Fruit fly (Drosophila melanogaster): Measurements from ENCODE around the gene sloth2.

sloth2 gene

DNA sequence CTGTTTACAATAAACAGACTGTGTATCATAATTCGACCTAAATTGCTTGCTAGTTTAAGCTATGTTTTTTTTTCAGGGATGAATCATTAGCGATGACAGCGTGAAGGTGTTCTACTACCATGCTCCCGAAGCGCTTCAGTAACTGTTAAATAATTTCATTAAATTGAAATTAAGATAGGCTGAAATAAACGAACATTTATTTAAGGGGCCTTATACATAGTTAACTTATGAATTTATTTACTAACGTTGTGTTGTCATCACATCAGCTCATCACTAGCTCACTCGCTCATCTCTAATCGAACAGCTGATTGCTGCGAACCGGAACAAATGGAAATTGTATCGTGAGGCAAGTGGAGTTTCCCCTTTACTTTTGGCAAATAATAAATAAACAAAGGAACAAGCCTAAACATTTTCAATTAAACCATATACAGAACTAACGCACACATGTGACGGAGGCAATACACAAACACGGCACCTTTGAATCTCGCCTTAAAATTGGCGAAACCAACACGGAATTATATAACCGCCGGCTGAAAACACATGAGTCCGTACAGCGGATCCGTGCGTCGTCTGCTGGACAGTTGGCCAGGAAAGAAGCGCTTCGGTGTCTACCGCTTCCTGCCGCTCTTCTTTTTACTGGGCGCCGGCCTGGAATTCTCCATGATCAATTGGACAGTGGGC is at the start of gene sloth2, which contains the start of the genes cm and sloth1:
TSS of gene sloth2 (plus strand) at position 295 of the 681 bp plus-strand sequence.
TSS of gene cm (minus strand) at position 83 of the 681 bp plus-strand sequence.
TSS of gene sloth1 (plus strand) at position 295 of the 681 bp plus-strand sequence.
- TF ChIP-seq CG8478 (optimal IDR thresholded peaks at IDR 0.05) (no peak), CTCF (optimal IDR thresholded peaks at IDR 0.05) (no peak)

DNA sequence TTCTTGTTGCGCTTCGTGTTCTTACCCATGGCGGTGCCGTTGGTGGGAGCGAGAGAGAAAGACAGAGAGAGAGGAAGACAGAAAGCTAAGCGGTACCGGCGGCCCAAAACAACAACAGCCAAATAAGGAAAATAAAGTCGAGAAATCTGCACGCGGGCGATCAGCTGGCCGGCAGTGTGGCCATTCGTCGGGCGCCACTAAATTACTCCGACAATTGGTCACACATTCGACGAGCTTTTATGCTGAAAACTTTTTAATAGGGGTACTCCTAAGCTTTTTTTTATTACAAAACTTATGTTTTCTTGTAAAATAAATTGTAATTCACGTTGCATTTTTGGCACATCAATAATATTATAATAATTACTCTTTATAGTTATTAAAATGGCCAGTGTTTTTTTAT is 42.6 kb upstream of the sloth2 start, which contains the start of gene Setd3:
TSS of gene Setd3 (minus strand) at position 187 of the 400 bp plus-strand sequence.
- no peak for TF ChIP-seq CG8478 (optimal IDR thresholded peaks at IDR 0.05)
- no peak for TF ChIP-seq CTCF (optimal IDR thresholded peaks at IDR 0.05)

DNA sequence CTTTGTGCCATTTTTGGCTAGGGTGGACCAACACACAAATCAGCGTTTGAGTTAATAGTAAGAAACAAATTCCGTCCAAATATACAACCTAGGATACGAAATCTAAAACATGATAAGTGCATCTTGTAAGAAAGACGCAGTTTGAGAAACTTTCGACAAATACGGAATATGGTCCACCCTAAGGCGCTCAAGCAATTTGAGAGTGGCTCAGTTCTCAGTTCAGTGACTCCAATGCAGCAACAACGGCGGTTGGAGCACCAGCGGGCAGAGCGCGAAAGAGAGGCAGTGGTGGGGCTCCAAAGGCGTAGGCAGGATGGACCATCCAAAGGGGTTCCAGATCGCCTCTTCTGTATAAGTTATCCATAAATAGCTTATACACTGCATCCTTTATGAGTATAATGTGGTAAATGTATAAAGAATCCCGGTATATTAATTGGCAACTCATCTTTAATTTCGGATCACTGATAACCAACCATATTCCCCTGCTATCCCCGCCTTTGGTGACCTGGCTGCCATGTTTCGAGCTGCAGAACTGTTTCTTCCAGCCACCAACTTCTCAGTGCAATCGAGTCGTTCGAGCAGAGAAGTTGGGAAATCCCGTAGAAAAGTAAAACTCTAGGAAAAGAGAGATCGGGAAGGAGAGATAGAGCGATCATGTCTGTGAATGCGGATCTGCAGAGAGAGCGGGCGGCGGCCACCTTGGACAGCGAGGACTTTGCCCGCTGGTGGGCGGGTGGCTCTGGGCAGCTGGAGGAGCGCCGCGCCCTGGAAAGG is 41.6 kb upstream of the sloth2 start, which contains the start of gene CG4586:
TSS of gene CG4586 (plus strand) at position 555 of the 774 bp plus-strand sequence.
- TF ChIP-seq CTCF (optimal IDR thresholded peaks at IDR 0.05): no peak
- TF ChIP-seq CG8478 (optimal IDR thresholded peaks at IDR 0.05): no peak

DNA sequence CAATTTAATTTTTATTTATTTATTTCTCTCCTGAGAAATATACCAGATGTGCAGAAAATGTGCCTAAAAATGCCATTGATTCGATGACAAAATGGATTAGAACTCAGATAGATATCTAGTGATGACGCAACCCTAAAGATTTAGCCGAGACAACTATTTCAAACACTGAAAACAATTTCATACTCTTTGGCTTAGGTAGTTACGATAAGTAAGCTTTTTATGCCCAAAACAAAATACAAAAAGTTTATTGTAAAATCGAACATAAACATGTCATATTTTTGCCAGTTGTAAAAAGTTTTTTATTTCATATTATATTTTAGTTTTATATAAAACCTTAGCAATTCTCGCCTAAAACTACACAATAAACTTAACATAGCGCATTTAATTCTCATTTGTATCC is 37.8 kb upstream of the sloth2 start, which contains the start of gene CG3040:
TSS of gene CG3040 (minus strand) at position 54 of the 400 bp plus-strand sequence.
- TF ChIP-seq CG8478 (optimal IDR thresholded peaks at IDR 0.05) (no peak), CTCF (optimal IDR thresholded peaks at IDR 0.05) (peak in 1 of 2 experiments; percentile 37)

DNA sequence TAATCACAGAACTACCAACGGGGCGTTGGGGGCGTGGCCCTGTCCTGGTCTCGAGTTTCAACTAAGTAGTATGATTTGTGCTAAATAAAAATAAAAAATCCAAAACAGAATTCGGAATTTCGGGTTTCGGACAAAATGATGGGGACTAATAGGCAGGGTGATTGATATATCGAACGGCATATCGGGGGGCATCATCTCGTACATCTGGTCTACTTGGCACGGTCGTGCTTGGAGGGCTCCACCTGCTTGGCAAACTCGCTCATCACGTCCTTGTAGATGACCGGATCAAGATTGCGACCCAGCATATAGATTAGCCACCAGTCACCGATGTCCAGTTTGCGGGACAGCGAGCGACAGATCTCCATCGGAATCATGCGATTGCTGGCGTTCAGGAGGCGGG is 36.9 kb upstream of the sloth2 start:
- no peak for TF ChIP-seq CG8478 (optimal IDR thresholded peaks at IDR 0.05)
- TF ChIP-seq CTCF (optimal IDR thresholded peaks at IDR 0.05): no peak

DNA sequence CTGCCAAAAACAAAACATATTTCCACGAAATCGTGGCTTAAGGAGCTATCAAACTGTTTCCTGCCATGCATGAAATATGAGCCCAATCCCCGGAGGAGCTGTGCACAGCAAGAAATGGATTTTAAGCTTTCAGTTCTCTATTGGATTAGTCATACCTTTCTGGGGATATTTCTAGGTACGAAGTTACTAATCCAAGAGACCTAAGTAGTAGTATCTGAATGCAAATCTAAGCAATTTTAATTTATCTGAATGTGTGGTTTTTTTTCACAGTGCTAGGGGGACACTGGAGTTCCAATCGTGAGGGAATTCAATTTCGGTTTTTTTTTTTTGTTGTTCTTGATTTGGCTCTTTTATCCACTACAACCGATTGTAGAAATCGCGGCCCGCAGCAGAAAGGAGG is 34.8 kb upstream of the sloth2 start:
- TF ChIP-seq CG8478 (optimal IDR thresholded peaks at IDR 0.05): no peak
- no peak for TF ChIP-seq CTCF (optimal IDR thresholded peaks at IDR 0.05)

DNA sequence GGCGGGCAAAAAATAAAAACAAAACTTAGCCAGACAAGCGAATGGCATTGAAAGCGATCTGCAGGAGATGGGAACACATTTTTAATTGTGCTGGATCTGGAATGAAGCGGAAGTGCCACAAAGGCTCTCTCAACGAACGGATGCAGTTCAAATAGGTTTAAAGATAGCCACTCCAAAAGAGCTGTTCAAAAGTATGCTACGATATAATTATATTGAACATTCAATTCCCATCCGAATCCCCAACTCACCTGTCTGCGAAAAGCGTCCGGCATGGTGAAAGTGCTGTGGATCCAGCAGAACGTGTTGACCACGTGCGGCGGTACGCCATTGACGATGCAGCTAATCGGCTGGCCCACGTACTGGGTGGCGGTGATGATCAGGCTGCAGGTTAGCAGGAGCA is 34.2 kb upstream of the sloth2 start:
- no peak for TF ChIP-seq CG8478 (optimal IDR thresholded peaks at IDR 0.05)
- no peak for TF ChIP-seq CTCF (optimal IDR thresholded peaks at IDR 0.05)

DNA sequence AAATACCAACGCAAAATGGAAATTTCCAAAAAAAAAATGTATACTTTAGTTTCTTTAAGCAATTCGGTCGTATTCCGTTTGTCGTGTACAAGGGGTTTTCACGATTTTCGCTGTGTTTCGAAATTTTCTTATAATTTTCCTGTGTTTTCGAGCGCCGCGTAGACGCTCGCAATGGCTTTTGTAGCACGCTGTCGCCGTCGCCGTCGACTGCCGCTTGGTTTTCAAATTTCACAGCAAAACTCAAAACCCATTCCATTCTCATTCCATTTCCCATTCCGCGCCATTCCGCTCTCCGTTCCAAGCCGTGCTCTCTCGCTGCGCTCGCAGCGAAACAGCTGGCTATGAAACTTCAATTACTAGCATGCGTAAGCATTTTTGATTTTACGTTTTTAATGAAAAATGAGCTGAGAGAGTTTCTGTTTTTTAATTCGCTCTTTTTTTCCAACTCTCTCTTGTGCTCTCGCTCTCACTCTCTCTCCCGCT is 29.6 kb upstream of the sloth2 start:
- TF ChIP-seq CTCF (optimal IDR thresholded peaks at IDR 0.05): no peak
- TF ChIP-seq CG8478 (optimal IDR thresholded peaks at IDR 0.05): no peak

DNA sequence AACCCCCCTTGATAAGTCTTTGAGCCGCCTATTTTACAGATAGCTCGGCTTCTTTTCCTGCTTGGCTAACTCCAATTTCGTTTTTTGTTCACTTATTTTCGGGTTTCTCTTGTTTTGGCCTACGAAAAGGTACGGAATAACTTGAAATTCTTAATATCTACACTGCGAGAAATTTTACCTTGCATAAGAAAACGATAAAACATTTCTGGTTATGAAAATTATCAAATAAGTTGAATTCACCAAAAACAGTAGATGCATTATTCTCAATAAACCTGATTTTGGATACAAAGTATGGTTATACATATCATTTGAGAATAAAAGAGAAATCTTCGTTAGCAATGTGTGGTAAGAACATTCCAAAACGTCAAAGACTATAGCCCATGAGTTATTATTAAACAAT is 29.1 kb upstream of the sloth2 start:
- no peak for TF ChIP-seq CG8478 (optimal IDR thresholded peaks at IDR 0.05)
- no peak for TF ChIP-seq CTCF (optimal IDR thresholded peaks at IDR 0.05)

DNA sequence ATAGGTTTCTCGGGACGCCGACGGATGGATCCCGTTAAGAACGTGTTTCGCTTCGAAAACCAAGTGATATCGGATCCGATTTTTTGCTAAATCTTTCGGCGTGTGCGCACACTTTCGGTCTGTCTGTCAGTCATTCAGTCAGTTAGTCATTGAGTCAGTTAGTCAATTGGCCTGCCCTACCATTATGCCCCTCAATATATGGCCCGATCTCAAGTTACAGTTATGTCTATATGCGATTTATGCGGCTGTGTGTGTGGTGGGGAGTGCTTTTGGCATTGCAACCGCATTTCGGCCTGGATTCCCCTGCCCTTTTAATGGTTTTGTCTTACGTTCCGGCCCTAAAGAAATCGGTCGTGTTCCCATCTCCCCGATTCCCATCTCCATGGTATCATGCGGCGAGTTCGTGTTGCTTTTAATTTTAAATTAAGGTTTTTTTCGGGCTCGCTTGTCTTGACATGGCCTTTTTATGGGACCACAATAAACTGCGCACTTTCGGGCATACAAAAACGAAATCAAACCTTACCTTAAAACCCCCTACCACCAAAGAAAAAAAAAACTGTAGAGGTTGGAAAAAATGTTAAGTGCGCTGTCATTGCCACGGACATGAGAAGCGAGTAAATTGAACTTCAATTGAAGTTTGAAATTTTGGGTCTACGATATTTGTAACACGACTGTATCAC is 28.3 kb upstream of the sloth2 start:
- TF ChIP-seq CTCF (optimal IDR thresholded peaks at IDR 0.05) (no peak), CG8478 (optimal IDR thresholded peaks at IDR 0.05) (no peak)

DNA sequence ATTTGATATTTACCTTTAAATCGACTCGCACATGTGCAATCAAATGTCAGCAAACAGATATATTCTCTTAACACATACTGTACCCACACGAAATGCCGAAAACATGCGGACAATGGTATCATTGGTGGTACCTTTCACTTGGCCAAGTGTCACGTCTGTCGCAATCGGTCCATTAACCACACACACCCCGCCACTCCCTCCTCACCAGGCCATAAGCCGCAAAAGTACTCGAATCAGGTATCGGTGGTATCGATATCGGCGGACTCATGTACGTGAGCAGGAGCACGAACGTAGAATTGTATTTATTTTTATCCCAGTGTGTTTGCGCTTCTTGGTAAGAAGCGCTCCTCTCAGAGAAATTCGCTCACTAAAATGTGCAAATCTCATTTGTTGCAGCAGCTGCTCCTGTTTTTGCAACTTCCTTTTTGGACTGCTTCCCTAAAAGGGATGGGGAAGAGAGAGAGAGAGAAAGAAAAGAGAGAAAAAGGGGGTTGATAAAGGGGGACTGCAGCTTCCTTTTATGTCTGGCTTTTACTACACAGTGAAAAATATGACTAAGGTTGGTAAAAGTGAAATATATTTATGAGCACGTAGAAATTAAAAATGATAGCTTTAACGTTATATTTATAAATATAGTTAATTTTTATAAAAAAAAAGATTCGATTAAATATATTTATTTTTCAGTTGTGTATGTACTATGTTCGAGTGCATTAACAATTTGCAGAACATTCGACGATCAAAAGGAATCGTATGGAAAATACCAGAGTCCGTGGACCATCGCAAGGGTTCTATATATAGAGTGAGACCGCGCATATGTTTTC is 27.4 kb upstream of the sloth2 start:
- TF ChIP-seq CTCF (optimal IDR thresholded peaks at IDR 0.05) (no peak), CG8478 (optimal IDR thresholded peaks at IDR 0.05) (no peak)

DNA sequence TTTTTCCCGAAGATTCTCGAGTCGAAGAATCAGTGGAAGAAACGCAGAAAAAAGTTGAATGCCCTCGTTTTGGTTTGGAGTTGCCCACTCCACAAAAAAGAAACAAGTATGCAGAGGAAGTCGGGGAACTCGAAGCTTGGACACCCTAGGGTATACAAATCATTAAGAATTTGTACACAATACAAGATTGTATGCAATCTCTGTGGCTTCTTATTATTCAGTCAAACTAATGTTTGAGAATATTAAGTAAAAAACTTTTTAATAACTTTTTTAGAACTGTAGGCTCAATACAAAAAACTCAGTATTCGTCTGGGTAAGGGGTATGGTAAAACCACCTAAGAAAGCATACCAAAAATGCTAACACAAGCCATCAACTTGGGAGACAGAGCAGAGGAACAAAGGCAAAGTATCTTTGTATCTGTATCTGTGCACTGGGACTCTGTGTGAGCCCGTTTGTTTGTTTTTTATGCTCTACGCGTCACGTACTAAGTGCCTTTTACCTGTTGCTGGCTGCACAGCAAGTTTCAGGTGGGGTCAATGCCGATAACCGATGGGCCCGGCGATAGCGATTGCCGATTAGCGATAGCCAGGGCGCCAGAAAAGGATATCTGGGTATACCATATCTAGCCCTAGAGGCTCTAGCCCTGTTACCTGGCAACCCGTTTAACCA is 25.8 kb upstream of the sloth2 start:
- TF ChIP-seq CTCF (optimal IDR thresholded peaks at IDR 0.05) (no peak), CG8478 (optimal IDR thresholded peaks at IDR 0.05) (no peak)

DNA sequence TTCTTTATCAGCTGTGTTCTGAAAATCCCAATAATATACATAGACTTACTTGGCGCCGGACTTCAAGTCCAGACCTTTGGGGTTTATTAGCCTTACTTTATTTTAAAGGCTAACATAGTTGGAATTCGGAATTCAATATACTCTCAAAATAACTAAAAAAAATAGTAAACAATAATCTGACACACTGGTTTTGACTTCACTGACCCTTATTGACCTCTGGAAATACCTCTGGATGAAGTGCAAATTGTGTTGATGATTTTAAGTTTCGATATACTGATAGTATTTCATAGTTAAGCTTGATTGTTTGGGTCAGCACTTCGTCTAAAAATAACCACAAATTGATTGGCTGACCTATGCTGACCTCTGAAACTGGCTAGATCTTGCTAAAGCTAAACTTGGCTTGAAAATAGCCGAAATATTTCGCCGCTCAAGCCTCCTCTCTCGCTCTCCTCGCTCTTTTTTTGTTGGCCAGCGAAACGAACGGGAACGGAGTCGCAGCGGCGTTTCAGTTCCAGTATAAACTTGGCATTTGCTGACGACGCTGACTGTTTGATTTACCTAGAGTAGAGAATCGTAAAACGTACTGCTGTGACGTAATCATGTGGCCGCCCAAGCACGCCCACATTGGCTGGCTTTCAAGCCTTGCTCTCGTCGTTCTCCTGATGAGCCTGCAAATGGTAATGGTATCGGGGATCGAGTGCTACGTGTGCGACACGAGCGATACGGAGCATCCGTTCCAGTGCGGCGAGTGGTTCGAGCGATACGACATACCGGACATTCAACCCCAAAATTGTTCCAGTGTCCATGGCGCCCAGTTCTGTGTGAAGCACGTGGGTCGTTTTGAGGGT is 25.0 kb upstream of the sloth2 start, which contains the start of gene bou:
TSS of gene bou (plus strand) at position 507 of the 848 bp plus-strand sequence.
- TF ChIP-seq CG8478 (optimal IDR thresholded peaks at IDR 0.05) (no peak), CTCF (optimal IDR thresholded peaks at IDR 0.05) (no peak)

Measured in S2 (cell line).